4 fruit fly cellular contexts compared by ENCODE assay signal in the genomic region with DNA sequence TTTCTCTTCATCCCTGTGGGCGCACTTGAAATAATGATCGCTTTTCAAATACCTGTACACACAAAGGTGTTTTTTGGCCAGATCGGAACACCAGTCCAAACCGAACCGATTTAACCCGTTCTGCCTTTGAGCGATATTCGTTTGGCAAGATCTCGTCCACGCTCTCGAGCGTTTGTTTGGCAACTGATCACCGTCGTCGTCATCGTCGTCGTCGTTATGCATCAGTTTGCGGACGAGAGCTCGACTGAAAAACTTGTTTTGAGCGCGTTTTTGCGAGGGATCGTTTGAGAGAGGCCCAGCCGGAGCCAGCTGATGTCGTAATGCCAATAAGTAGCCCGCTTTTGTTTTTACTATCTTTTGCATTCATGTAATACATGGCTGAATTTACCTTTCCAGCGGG.
A peak's percentile ranks its signal among the peaks of the same experiment; 100 is the strongest.
TF ChIP-seq lines count a peak whose summit lies in the region.

No protein-coding gene starts in this region.

- no peak for TF ChIP-seq CTCF in whole organism, embryonic (GFP tag; optimal IDR thresholded peaks at IDR 0.05; lab: Kevin White, UChicago)

TF ChIP-seq in whole organism, embryonic, 481 proteins besides CTCF, POLR2A, EP300 and RAD21 (continues in another document):
- peak; percentile 23; the same call in 1 of the 2 replicates for TF ChIP-seq CG14014 (GFP tag; IDR thresholded peaks at IDR 0.05; lab: Robert Waterston, UW)
- TF ChIP-seq Jarid2 (GFP tag; optimal IDR thresholded peaks at IDR 0.05; lab: Kevin White, UChicago), result peak; percentile 62
- TF ChIP-seq knrl (GFP tag; IDR thresholded peaks at IDR 0.05; lab: Robert Waterston, UW; ENCODE audit: partially characterized antibody), result no peak
- TF ChIP-seq lbe (GFP tag; optimal IDR thresholded peaks at IDR 0.05; lab: Kevin White, UChicago), result peak; percentile 46
- TF ChIP-seq kni (GFP tag; optimal IDR thresholded peaks at IDR 0.05; lab: Kevin White, UChicago), result peak; percentile 56
- TF ChIP-seq Atf6 (GFP tag; IDR thresholded peaks at IDR 0.05; lab: Robert Waterston, UW), result no peak
- peak; percentile 4 for TF ChIP-seq Kr (GFP tag; optimal IDR thresholded peaks at IDR 0.05; lab: Kevin White, UChicago)
- peak in 1 of 2 experiments; percentile 88 for TF ChIP-seq Pdp1 (GFP tag; optimal IDR thresholded peaks at IDR 0.05; lab: Kevin White, UChicago)
- TF ChIP-seq CG13894 (tag; optimal IDR thresholded peaks at IDR 0.05; lab: Kevin White, UChicago), result peak; percentile 56
- TF ChIP-seq CG1792 (GFP tag; optimal IDR thresholded peaks at IDR 0.05; lab: Kevin White, UChicago), result no peak
- peak; percentile 57 for TF ChIP-seq Med (GFP tag; lab: Kevin White, UChicago)
- TF ChIP-seq chinmo (GFP tag; IDR thresholded peaks at IDR 0.05; lab: Robert Waterston, UW; ENCODE audit: partially characterized antibody), result peak; percentile 84; the same call in 3 of the 4 replicates
- TF ChIP-seq CG4404 (GFP tag; IDR thresholded peaks at IDR 0.05; lab: Robert Waterston, UW), result no peak
- TF ChIP-seq CG17385 (GFP tag; optimal IDR thresholded peaks at IDR 0.05; lab: Kevin White, UChicago), result peak; percentile 6
- peak; percentile 47 for TF ChIP-seq sens (GFP tag; lab: Kevin White, UChicago)
- TF ChIP-seq Deaf1 (tag; optimal IDR thresholded peaks at IDR 0.05; lab: Kevin White, UChicago), result peak; percentile 80
- TF ChIP-seq CG12769 (tag; optimal IDR thresholded peaks at IDR 0.05; lab: Kevin White, UChicago), result peak; percentile 14
- TF ChIP-seq ems (GFP tag; optimal IDR thresholded peaks at IDR 0.05; lab: Kevin White, UChicago), result no peak
- peak; percentile 70 for TF ChIP-seq z (GFP tag; IDR thresholded peaks at IDR 0.05; lab: Robert Waterston, UW)
- peak in 1 of 2 experiments; percentile 39 for TF ChIP-seq Trl (optimal IDR thresholded peaks at IDR 0.05; lab: Kevin White, UChicago)
- no peak for TF ChIP-seq Trl (GFP tag; optimal IDR thresholded peaks at IDR 0.05; lab: Kevin White, UChicago)

TF ChIP-seq in whole organism, prepupa, 60 proteins besides CTCF, POLR2A, EP300 and RAD21:
- TF ChIP-seq Lpt (GFP tag; optimal IDR thresholded peaks at IDR 0.05; lab: Kevin White, UChicago) (peak; percentile 21), fkh (GFP tag; optimal IDR thresholded peaks at IDR 0.05; lab: Kevin White, UChicago) (peak; percentile 30), CG3032 (tag; optimal IDR thresholded peaks at IDR 0.05; lab: Kevin White, UChicago) (no peak), Hr39 (GFP tag; optimal IDR thresholded peaks at IDR 0.05; lab: Kevin White, UChicago) (no peak), eg (GFP tag; IDR thresholded peaks at IDR 0.05; lab: Robert Waterston, UW) (0 out of 3 replicates have a peak, but pooled peaks have one; percentile 16), acj6 (GFP tag; optimal IDR thresholded peaks at IDR 0.05; lab: Kevin White, UChicago) (no peak), dac (GFP tag; optimal IDR thresholded peaks at IDR 0.05; lab: Kevin White, UChicago) (no peak), vri (GFP tag; optimal IDR thresholded peaks at IDR 0.05; lab: Kevin White, UChicago) (peak; percentile 68), CG6163 (GFP tag; IDR thresholded peaks at IDR 0.05; lab: Robert Waterston, UW) (0 out of 3 replicates have a peak, but pooled peaks have one; percentile 24), CG11902 (GFP tag; optimal IDR thresholded peaks at IDR 0.05; lab: Kevin White, UChicago) (no peak), svp (GFP tag; lab: Kevin White, UChicago) (no peak), Eip75B (GFP tag; optimal IDR thresholded peaks at IDR 0.05; lab: Kevin White, UChicago) (no peak), CG6854 (GFP tag; optimal IDR thresholded peaks at IDR 0.05; lab: Kevin White, UChicago) (peak; percentile 17)

TF ChIP-seq in whole organism, pupa, 21 proteins besides CTCF, POLR2A, EP300 and RAD21:
- TF ChIP-seq EcR (GFP tag; optimal IDR thresholded peaks at IDR 0.05; lab: Kevin White, UChicago), result peak; percentile 14
- TF ChIP-seq gl (tag; optimal IDR thresholded peaks at IDR 0.05; lab: Kevin White, UChicago), result no peak
- peak; percentile 0 for TF ChIP-seq CG17806 (tag; optimal IDR thresholded peaks at IDR 0.05; lab: Kevin White, UChicago)
- TF ChIP-seq Ets98B (GFP tag; IDR thresholded peaks at IDR 0.05; lab: Robert Waterston, UW), result no peak; the same call in 1 of the 2 replicates
- no peak for TF ChIP-seq fd96Ca (GFP tag; IDR thresholded peaks at IDR 0.05; lab: Robert Waterston, UW)
- TF ChIP-seq CG10348 (GFP tag; IDR thresholded peaks at IDR 0.05; lab: Robert Waterston, UW), result no peak
- TF ChIP-seq Snoo (tag; optimal IDR thresholded peaks at IDR 0.05; lab: Kevin White, UChicago), result no peak
TF ChIP-seq in whole organism, pupa: peak in this region for 2.

TF ChIP-seq in whole organism, wandering third instar larva, 38 proteins besides CTCF, POLR2A, EP300 and RAD21:
- TF ChIP-seq br (GFP tag; optimal IDR thresholded peaks at IDR 0.05; lab: Kevin White, UChicago) (no peak), CG32264 (GFP tag; optimal IDR thresholded peaks at IDR 0.05; lab: Kevin White, UChicago) (no peak), Vsx2 (GFP tag; optimal IDR thresholded peaks at IDR 0.05; lab: Kevin White, UChicago; ENCODE audit: partially characterized antibody) (peak; percentile 53), N (GFP tag; optimal IDR thresholded peaks at IDR 0.05; lab: Kevin White, UChicago) (no peak), psq (GFP tag; optimal IDR thresholded peaks at IDR 0.05; lab: Kevin White, UChicago) (peak; percentile 13), Dif (GFP tag; optimal IDR thresholded peaks at IDR 0.05; lab: Kevin White, UChicago; ENCODE audit: partially characterized antibody) (peak; percentile 79), Sp1 (GFP tag; optimal IDR thresholded peaks at IDR 0.05; lab: Kevin White, UChicago) (peak; percentile 5), Jra (GFP tag; optimal IDR thresholded peaks at IDR 0.05; lab: Kevin White, UChicago) (peak; percentile 25), dl (GFP tag; optimal IDR thresholded peaks at IDR 0.05; lab: Kevin White, UChicago; ENCODE audit: insufficient read depth in 1 of 2, partially characterized antibody in 2 of 2) (peak in 1 of 2 experiments; percentile 34), Hr83 (GFP tag; optimal IDR thresholded peaks at IDR 0.05; lab: Kevin White, UChicago; ENCODE audit: poor library complexity, severe bottlenecking) (peak; percentile 37)
